Worm (Caenorhabditis elegans): ENCODE measurements around the gene clec-121.
"Not testable (repeated sequence)": the region's sequence is repeated elsewhere in the genome, so short reads cannot be mapped to it uniquely, and the experiment has no call there.

Gene clec-121

DNA sequence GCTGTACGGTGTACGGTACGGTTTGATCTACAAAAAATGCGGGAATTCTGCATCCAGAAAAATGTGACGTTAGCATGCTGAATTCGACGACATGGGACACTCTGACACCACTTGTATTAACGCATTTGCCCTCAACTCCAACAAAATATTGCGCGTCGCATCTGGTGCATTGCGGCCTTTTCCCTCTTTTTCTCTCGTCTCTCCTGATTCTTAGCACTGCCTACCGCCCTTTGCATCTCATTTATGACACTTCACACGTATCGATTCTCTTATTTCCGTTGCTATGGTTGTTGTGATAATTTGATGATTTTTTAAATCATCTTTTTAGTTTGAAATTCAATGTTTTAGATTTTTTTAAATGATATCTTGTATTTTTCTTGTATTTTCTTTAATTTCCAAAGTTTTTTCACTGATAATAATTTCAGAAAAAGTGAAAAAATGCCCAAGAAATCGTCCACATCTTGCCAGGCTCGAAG lies 16.8 kb downstream of the clec-121 start, which contains the start of gene T10D4.6 (continued):
- no peak for TF ChIP-seq elt-3 (tag; optimal IDR thresholded peaks at IDR 0.05)

DNA sequence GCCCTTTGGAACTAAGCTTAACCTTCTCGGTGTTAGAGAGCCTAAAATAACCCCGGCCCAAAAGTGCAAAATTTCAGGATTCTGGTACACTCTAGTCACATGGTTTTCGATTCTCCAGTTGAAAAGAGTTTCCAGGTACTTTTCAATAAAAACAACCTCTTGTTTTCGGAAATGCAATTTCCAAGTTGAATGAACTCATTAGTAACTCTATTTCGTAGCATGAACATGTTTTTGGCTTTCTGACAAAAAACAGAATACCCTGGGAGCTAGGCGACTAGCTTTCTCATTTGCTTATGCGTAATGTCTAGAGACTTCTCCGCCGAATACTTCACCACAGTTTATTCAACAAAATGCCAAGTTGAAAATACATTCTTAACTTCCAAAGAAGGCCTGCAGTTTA lies 21.1 kb downstream of the clec-121 start, which contains the start of gene srh-71:
srh-71 (plus strand) TSS at position 301 of the 400 bp plus-strand sequence.
- TF ChIP-seq tbx-8 (GFP tag; optimal IDR thresholded peaks at IDR 0.05) (no peak), unc-39 (tag; optimal IDR thresholded peaks at IDR 0.05) (no peak), pha-4 (tag; optimal IDR thresholded peaks at IDR 0.05) (no peak), ham-2 (GFP tag; optimal IDR thresholded peaks at IDR 0.05) (no peak), cnd-1 (tag; optimal IDR thresholded peaks at IDR 0.05) (no peak), nhr-12 (tag; optimal IDR thresholded peaks at IDR 0.05) (no peak), drap-1 (GFP tag; optimal IDR thresholded peaks at IDR 0.05) (no peak), lin-13 (tag; optimal IDR thresholded peaks at IDR 0.05) (no peak), ceh-83 (GFP tag; optimal IDR thresholded peaks at IDR 0.05) (no peak), sem-2 (GFP tag; optimal IDR thresholded peaks at IDR 0.05) (no peak), elt-3 (tag; optimal IDR thresholded peaks at IDR 0.05) (no peak), lin-32 (GFP tag; optimal IDR thresholded peaks at IDR 0.05) (no peak), nhr-28 (tag; optimal IDR thresholded peaks at IDR 0.05) (no peak)

- TF ChIP-seq unc-120 (tag; optimal IDR thresholded peaks at IDR 0.05; ENCODE audit: poor library complexity, severe bottlenecking), result no peak
- TF ChIP-seq pha-4 (tag; optimal IDR thresholded peaks at IDR 0.05), result no peak
- no peak for TF ChIP-seq tbx-8 (GFP tag; optimal IDR thresholded peaks at IDR 0.05)
- no peak for TF ChIP-seq lin-13 (tag; optimal IDR thresholded peaks at IDR 0.05)
- no peak for TF ChIP-seq bed-3 (GFP tag; optimal IDR thresholded peaks at IDR 0.05)
- TF ChIP-seq cnd-1 (tag; optimal IDR thresholded peaks at IDR 0.05), result no peak
- TF ChIP-seq blmp-1 (tag; optimal IDR thresholded peaks at IDR 0.05), result no peak
Observed at ce11 chrII:3126341-3126740, 24.2 kb downstream of the clec-121 start, which contains the start of gene ins-19. TSS of gene ins-19 (minus strand) at chrII:3126441.

DNA sequence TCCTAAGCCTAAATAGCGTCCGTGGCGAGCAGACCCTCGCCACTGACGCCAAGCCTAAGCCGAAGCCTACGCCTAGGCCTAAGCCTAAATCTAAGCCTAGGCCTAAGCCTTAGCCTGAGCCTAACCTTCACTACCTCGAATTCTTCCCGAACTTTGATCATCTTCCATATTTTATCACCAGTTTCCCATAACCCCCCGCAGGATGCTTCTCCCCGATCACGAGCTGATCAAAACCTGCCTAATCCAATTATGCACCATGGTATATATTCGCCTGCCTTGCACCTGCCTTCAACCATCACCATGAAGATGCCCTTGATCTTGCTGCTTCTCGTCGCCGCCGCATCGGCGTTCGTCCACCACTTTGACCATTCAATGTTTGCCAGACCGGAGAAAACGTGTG lies 24.6 kb downstream of the clec-121 start, which contains the start of gene ins-31:
ins-31 (plus strand) TSS at position 301 of the 400 bp plus-strand sequence.
- not testable (repeated sequence) for TF ChIP-seq mab-5, mep-1, M03D4.4 (tag; optimal IDR thresholded peaks at IDR 0.05)

- TF ChIP-seq ces-1 (GFP tag; optimal IDR thresholded peaks at IDR 0.05) (no peak), sptf-1 (tag; optimal IDR thresholded peaks at IDR 0.05) (no peak), flh-1 (GFP tag; optimal IDR thresholded peaks at IDR 0.05) (no peak), ceh-39 (tag; optimal IDR thresholded peaks at IDR 0.05) (no peak), zip-8 (tag; optimal IDR thresholded peaks at IDR 0.05) (no peak), ceh-43 (GFP tag; optimal IDR thresholded peaks at IDR 0.05) (no peak), mab-5 (tag; optimal IDR thresholded peaks at IDR 0.05) (no peak), snpc-4 (tag; optimal IDR thresholded peaks at IDR 0.05) (no peak), tbx-8 (GFP tag; optimal IDR thresholded peaks at IDR 0.05) (no peak), nhr-237 (tag; optimal IDR thresholded peaks at IDR 0.05) (no peak)
Observed at ce11 chrII:3129007-3129406, 26.9 kb downstream of the clec-121 start, which contains the start of gene chil-24. TSS of gene chil-24 (plus strand) at chrII:3129162.

DNA sequence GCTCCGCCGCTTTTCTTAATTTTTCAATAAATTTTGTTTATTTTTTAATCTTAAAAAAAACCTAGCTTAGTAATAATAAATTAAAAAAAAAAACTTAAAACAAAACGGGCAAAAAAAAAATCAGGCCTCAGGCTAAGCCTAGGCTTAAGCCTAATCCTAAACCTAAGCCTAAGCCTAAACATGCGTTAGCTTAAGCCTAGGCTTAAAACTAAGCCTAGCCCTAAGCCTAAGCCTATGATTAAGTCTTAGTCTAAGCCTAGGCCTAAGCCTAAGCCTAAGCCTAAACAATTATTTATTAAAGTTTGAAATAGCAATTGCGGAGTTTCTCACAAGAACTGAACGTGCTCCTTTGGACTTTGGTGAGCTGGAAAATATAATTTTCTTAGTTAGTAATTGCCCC lies 33.2 kb downstream of the clec-121 start:
- TF ChIP-seq pha-4 (tag; optimal IDR thresholded peaks at IDR 0.05) (no peak), nhr-76 (tag; optimal IDR thresholded peaks at IDR 0.05) (no peak), ham-2 (GFP tag; optimal IDR thresholded peaks at IDR 0.05) (no peak), lin-13 (tag; optimal IDR thresholded peaks at IDR 0.05) (no peak), mls-2 (tag; optimal IDR thresholded peaks at IDR 0.05) (no peak), M03D4.4 (tag; optimal IDR thresholded peaks at IDR 0.05) (no peak)

DNA sequence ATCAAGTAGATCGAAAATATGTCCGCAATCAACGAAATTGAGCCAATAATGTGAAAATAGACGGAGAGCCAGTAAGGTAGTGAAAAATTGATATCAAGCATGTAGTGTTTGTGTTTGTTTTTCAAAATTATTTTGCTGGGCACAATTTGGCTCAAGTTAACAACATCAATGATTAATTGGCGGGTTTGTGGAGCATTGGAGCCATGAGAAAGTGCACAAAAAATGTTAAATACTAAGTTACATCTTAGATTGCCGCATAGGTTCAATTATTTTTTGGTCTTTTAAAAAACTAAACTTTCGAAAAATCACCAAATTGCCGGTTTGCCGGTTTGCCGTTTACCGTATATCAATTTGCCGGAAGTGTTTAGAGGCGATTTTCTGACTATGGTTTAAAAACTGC lies 35.7 kb downstream of the clec-121 start, which contains the start of gene sri-54:
sri-54 (minus strand) TSS at position 101 of the 400 bp plus-strand sequence.
- TF ChIP-seq nhr-28 (tag; optimal IDR thresholded peaks at IDR 0.05) (no peak), ham-2 (GFP tag; optimal IDR thresholded peaks at IDR 0.05) (no peak), tbx-8 (GFP tag; optimal IDR thresholded peaks at IDR 0.05) (no peak), cnd-1 (tag; optimal IDR thresholded peaks at IDR 0.05) (no peak)

All from whole organism, mixed stage, embryonic.